Worm (Caenorhabditis elegans) whole organism, young adult: ENCODE results near the gene srh-240.

Experiments
- F49E8.2 ChIP-seq: sonication (generic microtip); optimal IDR thresholded peaks from 3 replicates; lab custom pipeline; 2017; ENCODE audit warnings: missing genetic modification characterization, mild to moderate bottlenecking, missing compliant biosample characterization, antibody characterized with exemption, moderate library complexity; ENCODE audit not compliant: insufficient read depth
- akir-1 ChIP-seq: fragments of 200-800 bp; sonication (Bioruptor generic); optimal IDR thresholded peaks from 2 replicates; lab custom pipeline; 2018; ENCODE audit warnings: mild to moderate bottlenecking, missing genetic modification characterization, moderate library complexity, missing compliant biosample characterization
- bed-2 ChIP-seq: fragments of 200-800 bp; sonication (Bioruptor generic); IDR thresholded peaks from 2 replicates; pipeline ENCODE4 v1.3.6; 2022; ENCODE audit warnings: missing genetic modification reagents, missing genetic modification characterization, missing compliant biosample characterization
- ceh-58 ChIP-seq: fragments of 200-800 bp; sonication (Bioruptor generic); IDR thresholded peaks from 2 replicates; pipeline ENCODE4 v1.3.6; 2022; ENCODE audit warnings: missing genetic modification characterization, missing compliant biosample characterization
- chd-7 ChIP-seq: sonication (generic microtip); optimal IDR thresholded peaks from 2 replicates; lab custom pipeline; 2016; ENCODE audit warnings: mild to moderate bottlenecking, missing genetic modification characterization, moderate library complexity, missing compliant biosample characterization
- ets-4 ChIP-seq: fragments of 200-800 bp; sonication (Bioruptor generic); optimal IDR thresholded peaks from 2 replicates; lab custom pipeline; 2018; ENCODE audit warnings: mild to moderate bottlenecking, missing genetic modification characterization, missing compliant biosample characterization
- nfya-1 ChIP-seq: sonication (generic microtip); optimal IDR thresholded peaks from 2 replicates; lab custom pipeline; 2017; ENCODE audit warnings: antibody characterized with exemption, missing compliant biosample characterization, missing genetic modification characterization, borderline replicate concordance; ENCODE audit not compliant: insufficient read depth
- rec-8 ChIP-seq, 2 experiments: sonication (generic microtip); optimal IDR thresholded peaks; 2 replicates each; lab custom pipeline; 2016; ENCODE audit warnings: mild to moderate bottlenecking in 2 of 2, missing genetic modification characterization in 2 of 2, missing genetic modification reagents in 2 of 2, missing genotype in 2 of 2, missing biosample characterization in 1 of 2, missing compliant biosample characterization in 1 of 2, moderate library complexity in 1 of 2
- snpc-1.3 ChIP-seq: sonication (generic microtip); optimal IDR thresholded peaks from 2 replicates; lab custom pipeline; 2017; ENCODE audit warnings: missing genetic modification characterization, mild to moderate bottlenecking, missing compliant biosample characterization, antibody characterized with exemption, moderate library complexity, missing genotype, missing genetic modification reagents; ENCODE audit not compliant: insufficient read depth
- unc-130 ChIP-seq: sonication (generic microtip); optimal IDR thresholded peaks from 2 replicates; lab custom pipeline; 2016; ENCODE audit warnings: missing genetic modification reagents, missing genetic modification characterization, missing compliant biosample characterization

DNA sequence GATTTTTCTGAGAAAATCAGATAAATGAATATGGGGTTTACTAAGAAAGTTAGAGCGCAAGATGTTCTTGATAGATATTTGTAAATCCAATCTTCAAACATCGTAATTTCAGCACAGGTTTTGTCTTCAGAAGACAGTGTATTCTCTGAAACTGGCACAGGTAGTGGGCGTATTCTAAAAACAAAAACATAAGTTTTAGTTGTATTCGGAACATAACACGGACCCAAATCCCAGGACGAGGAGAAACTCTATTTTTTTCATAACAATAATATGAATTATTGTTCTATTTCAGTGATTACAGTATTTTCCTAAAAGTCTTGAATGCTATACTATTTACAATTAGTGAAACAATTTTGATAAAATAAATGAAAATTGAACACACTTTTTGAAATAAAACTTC, 28.5 kb upstream of the srh-240 start, which contains the start of gene srj-45:
- no peak for TF ChIP-seq akir-1
- no peak for TF ChIP-seq nfya-1 (tag; lab: Kevin White, UChicago)
- no peak for TF ChIP-seq F49E8.2 (tag; lab: Kevin White, UChicago)
- TF ChIP-seq ceh-58 (GFP tag; lab: Robert Waterston, UW), result no peak
- TF ChIP-seq snpc-1.3 (tag; lab: Kevin White, UChicago), result no peak
- no peak for TF ChIP-seq ets-4
- no peak for TF ChIP-seq chd-7 (tag; lab: Kevin White, UChicago)
- no peak for TF ChIP-seq bed-2 (GFP tag; lab: Robert Waterston, UW)
- no peak for TF ChIP-seq unc-130 (GFP tag; lab: Kevin White, UChicago)
- no peak for TF ChIP-seq rec-8 (tag; optimal IDR thresholded peaks at IDR 0.05; lab: Kevin White, UChicago)
